Fruit fly (Drosophila melanogaster): ENCODE measurements around the gene Atg14.

DNA sequence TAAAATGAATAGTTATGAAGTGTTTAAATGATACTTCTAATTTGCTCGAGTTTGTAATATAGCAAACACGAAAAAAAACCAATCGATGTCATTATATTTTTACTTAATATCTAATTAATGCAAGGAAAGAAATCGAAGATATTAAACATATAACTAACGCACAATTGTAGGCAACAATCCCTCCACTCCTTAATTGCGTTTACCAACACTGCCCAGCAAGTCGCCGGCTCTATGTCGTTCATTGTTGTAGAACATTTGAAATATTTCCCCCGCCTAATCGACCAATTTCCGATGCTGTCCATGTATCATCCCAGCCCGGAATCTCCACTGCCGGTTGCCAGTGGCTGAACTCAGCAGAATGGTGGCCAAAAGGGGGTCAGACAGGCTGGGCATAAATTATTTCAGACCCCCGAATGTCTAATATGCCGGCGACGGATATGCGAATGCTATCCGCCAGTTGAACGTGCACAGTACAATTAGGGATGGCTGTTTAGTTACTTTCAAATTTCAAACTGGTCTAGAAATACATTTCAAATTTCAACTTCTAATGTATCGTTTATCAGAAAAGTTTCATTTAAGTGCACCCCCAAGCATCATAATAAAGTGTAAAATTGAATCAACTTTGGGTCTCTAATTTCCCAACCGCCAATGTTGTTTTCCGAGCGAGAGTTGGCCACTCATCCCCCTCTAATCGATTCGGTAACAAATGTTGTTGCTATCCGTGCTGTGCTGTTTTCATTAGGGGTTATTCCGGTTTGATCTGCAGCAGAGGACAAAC, 47.6 kb upstream of the Atg14 start:
- TF ChIP-seq CG8478 (optimal IDR thresholded peaks at IDR 0.05): no peak
- no peak for TF ChIP-seq pan (optimal IDR thresholded peaks at IDR 0.05)
- TF ChIP-seq usp (GFP tag; optimal IDR thresholded peaks at IDR 0.05): no peak

All from whole organism.